Worm (Caenorhabditis elegans): ENCODE measurements around the gene lmbr-1.

DNA sequence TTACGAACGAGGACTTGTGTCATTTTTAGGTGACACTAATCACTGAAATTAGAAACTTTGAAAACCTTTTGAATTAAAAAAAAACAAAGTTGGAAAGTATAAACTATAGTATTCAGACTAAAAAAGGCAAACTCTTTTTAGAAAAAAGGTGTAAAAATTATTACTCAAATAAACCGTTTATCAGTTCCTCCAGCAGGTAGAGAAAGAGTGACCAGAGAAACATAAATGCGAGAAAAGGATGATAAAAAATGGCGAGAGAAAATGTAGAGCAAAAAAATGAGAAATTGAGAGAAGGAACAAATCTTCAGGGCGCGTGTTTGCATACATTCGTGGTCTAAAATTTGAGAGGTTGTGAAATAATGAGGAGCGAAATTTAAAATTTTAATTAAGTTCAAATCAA is 29.8 kb downstream of the lmbr-1 start, which contains the start of gene lap-1:
- TF ChIP-seq dve-1 (tag; optimal IDR thresholded peaks at IDR 0.05) (no peak), hlh-30 (tag; optimal IDR thresholded peaks at IDR 0.05; ENCODE audit: insufficient read depth) (no peak)
